Fruit fly (Drosophila melanogaster) Kc167 (cell line): Measurements from ENCODE around the gene CG32856.

ENCODE experiments used
- Myc ChIP-seq: fragments of >200 bp; optimal IDR thresholded peaks from 2 replicates; lab custom pipeline; 2017; ENCODE audit warnings: missing external identifiers
- Sin3A ChIP-seq: fragments of >200 bp; optimal IDR thresholded peaks from 2 replicates; lab custom pipeline; 2018; ENCODE audit warnings: missing external identifiers
- psq ChIP-seq: fragments of >200 bp; optimal IDR thresholded peaks from 2 replicates; lab custom pipeline; 2017; ENCODE audit warnings: missing external identifiers
- ttk ChIP-seq: sonication (Bioruptor generic); optimal IDR thresholded peaks from 2 replicates; lab custom pipeline; 2017; ENCODE audit warnings: missing external identifiers

- TF ChIP-seq psq (lab: Kevin White, UChicago) (no peak), ttk (lab: Kevin White, UChicago) (no peak), Myc (lab: Kevin White, UChicago) (no peak), Sin3A (lab: Kevin White, UChicago) (no peak)
These were observed 23.2 kb upstream of the CG32856 start for dm6 chr3R:15988353-15988752.
